Fruit fly (Drosophila melanogaster) whole organism, embryonic: ENCODE results near the gene CG44005.

Source experiments
- Adf1 ChIP-seq: fragments of 200-800 bp; sonication (Bioruptor generic); IDR thresholded peaks from 2 replicates; pipeline ENCODE4 v1.3.6; 2022; ENCODE audit warnings: missing biosample characterization, missing genetic modification characterization
- Bteb2 ChIP-seq: fragments of 200-800 bp; sonication (Bioruptor generic); optimal IDR thresholded peaks from 2 replicates; lab custom pipeline; 2016; ENCODE audit warnings: missing biosample characterization, missing genetic modification characterization
- CG11398 ChIP-seq: fragments of 200-800 bp; sonication (Bioruptor generic); optimal IDR thresholded peaks from 2 replicates; lab custom pipeline; 2016; ENCODE audit warnings: missing biosample characterization, missing genetic modification characterization
- CG11695 ChIP-seq: fragments of 200-800 bp; sonication (Bioruptor generic); IDR thresholded peaks from 3 replicates; pipeline ENCODE4 v1.3.6; 2022; ENCODE audit warnings: missing biosample characterization, missing genetic modification characterization
- CG13123 ChIP-seq: fragments of 200-800 bp; sonication (Bioruptor generic); optimal IDR thresholded peaks from 2 replicates; lab custom pipeline; 2016; ENCODE audit warnings: missing biosample characterization, missing genetic modification characterization
- CG13287 ChIP-seq: fragments of 200-800 bp; sonication (Bioruptor generic); IDR thresholded peaks from 2 replicates; pipeline ENCODE4 v1.3.6; 2022; ENCODE audit warnings: missing biosample characterization, missing genetic modification characterization; ENCODE audit not compliant: partially characterized antibody
- CG15601 ChIP-seq: fragments of 200-800 bp; sonication (Bioruptor generic); optimal IDR thresholded peaks from 3 replicates; lab custom pipeline; 2019; ENCODE audit warnings: missing biosample characterization, mild to moderate bottlenecking, missing genetic modification characterization, moderate library complexity
- CG1602 ChIP-seq: fragments of 200-800 bp; sonication (Bioruptor generic); optimal IDR thresholded peaks from 3 replicates; lab custom pipeline; 2016; ENCODE audit warnings: missing biosample characterization, missing genetic modification characterization
- CG16813 ChIP-seq: fragments of 200-800 bp; sonication (Bioruptor generic); IDR thresholded peaks from 3 replicates; pipeline ENCODE4 v1.3.6; 2022; ENCODE audit warnings: missing biosample characterization, missing genetic modification characterization; ENCODE audit not compliant: partially characterized antibody
- CG17361 ChIP-seq: fragments of 200-800 bp; sonication (Bioruptor generic); IDR thresholded peaks from 3 replicates; pipeline ENCODE4 v1.3.6; 2022; ENCODE audit warnings: missing biosample characterization, missing genetic modification characterization
- CG17385 ChIP-seq: fragments of 200-800 bp; sonication (Bioruptor generic); optimal IDR thresholded peaks from 3 replicates; lab custom pipeline; 2018; ENCODE audit warnings: missing biosample characterization, mild to moderate bottlenecking, missing genetic modification characterization
- CG9797 ChIP-seq: fragments of 200-800 bp; sonication (Bioruptor generic); optimal IDR thresholded peaks from 3 replicates; lab custom pipeline; 2018; ENCODE audit warnings: missing biosample characterization, mild to moderate bottlenecking, missing genetic modification characterization
- D19A ChIP-seq: fragments of 200-800 bp; optimal IDR thresholded peaks from 3 replicates; lab custom pipeline; 2019; ENCODE audit warnings: missing biosample characterization, mild to moderate bottlenecking, missing genetic modification characterization, moderate library complexity
- Dll ChIP-seq: fragments of 200-800 bp; sonication (Bioruptor generic); IDR thresholded peaks from 4 replicates; pipeline ENCODE4 v1.3.6; 2022; ENCODE audit warnings: missing biosample characterization, missing genetic modification characterization; ENCODE audit not compliant: partially characterized antibody
- Doc3 ChIP-seq: fragments of 200-800 bp; sonication (Bioruptor generic); IDR thresholded peaks from 3 replicates; pipeline ENCODE4 v1.3.6; 2022; ENCODE audit warnings: missing biosample characterization, missing genetic modification characterization; ENCODE audit not compliant: partially characterized antibody
- Elba2 ChIP-seq: fragments of 200-800 bp; sonication (Bioruptor generic); optimal IDR thresholded peaks from 3 replicates; lab custom pipeline; 2016; ENCODE audit warnings: missing biosample characterization, missing genetic modification characterization
- HLH4C ChIP-seq: fragments of 200-800 bp; sonication (Bioruptor generic); IDR thresholded peaks from 3 replicates; pipeline ENCODE4 v1.3.6; 2022; ENCODE audit warnings: missing biosample characterization, missing genetic modification characterization; ENCODE audit not compliant: partially characterized antibody
- Lhr ChIP-seq: fragments of 200-800 bp; sonication (Bioruptor generic); optimal IDR thresholded peaks from 3 replicates; lab custom pipeline; 2017; ENCODE audit warnings: mild to moderate bottlenecking, missing biosample characterization, missing genetic modification reagents, missing genetic modification characterization
- MBD-R2 ChIP-seq: fragments of 200-800 bp; sonication (Bioruptor generic); IDR thresholded peaks from 2 replicates; pipeline ENCODE4 v1.3.6; 2022; ENCODE audit warnings: missing biosample characterization, missing genetic modification characterization
- Mad ChIP-seq: fragments of 200-800 bp; sonication (Bioruptor generic); optimal IDR thresholded peaks from 2 replicates; lab custom pipeline; 2016; ENCODE audit warnings: missing biosample characterization, missing genetic modification characterization
- Med ChIP-seq: fragments of 200-800 bp; sonication (Bioruptor generic); peaks from one replicate; lab custom pipeline; 2016; ENCODE audit warnings: missing biosample characterization, missing genetic modification characterization, mild to moderate bottlenecking, inconsistent platforms, moderate library complexity
- NC2β ChIP-seq: fragments of 200-800 bp; sonication (Bioruptor generic); optimal IDR thresholded peaks from 2 replicates; lab custom pipeline; 2016; ENCODE audit warnings: missing biosample characterization, missing genetic modification characterization
- Trl ChIP-seq, 3 experiments: fragments of >200 bp in 2 of 3; fragments of 200-800 bp in 1 of 3; sonication (Bioruptor generic) in 1 of 3; optimal IDR thresholded peaks; 2 replicates in 1 of 3; 3 replicates in 2 of 3; lab custom pipeline; 2016 to 2017; ENCODE audit warnings: missing biosample characterization in 1 of 3, missing genetic modification characterization in 1 of 3
- Xrp1 ChIP-seq: fragments of 200-800 bp; sonication (Bioruptor generic); IDR thresholded peaks from 2 replicates; pipeline ENCODE4 v1.3.6; 2022; ENCODE audit warnings: missing biosample characterization, missing genetic modification characterization
- YL-1 ChIP-seq: fragments of 200-800 bp; sonication (Bioruptor generic); optimal IDR thresholded peaks from 3 replicates; lab custom pipeline; 2017; ENCODE audit warnings: missing biosample characterization, mild to moderate bottlenecking, missing genetic modification characterization
- cg ChIP-seq: fragments of 200-800 bp; sonication (Bioruptor generic); optimal IDR thresholded peaks from 3 replicates; lab custom pipeline; 2019; ENCODE audit warnings: missing biosample characterization, mild to moderate bottlenecking, missing genetic modification characterization, moderate library complexity
- chinmo ChIP-seq: fragments of 200-800 bp; sonication (Bioruptor generic); IDR thresholded peaks from 4 replicates; pipeline ENCODE4 v1.3.6; 2022; ENCODE audit warnings: missing biosample characterization, missing genetic modification characterization; ENCODE audit not compliant: partially characterized antibody
- h ChIP-seq: fragments of >200 bp; optimal IDR thresholded peaks from 2 replicates; lab custom pipeline; 2017
- insv ChIP-seq, 2 experiments: fragments of 200-800 bp; sonication (Bioruptor generic); optimal IDR thresholded peaks; 3 replicates each; lab custom pipeline; 2016 to 2018; ENCODE audit warnings: missing biosample characterization in 2 of 2, missing genetic modification characterization in 2 of 2
- jing ChIP-seq: fragments of 200-800 bp; sonication (Bioruptor generic); optimal IDR thresholded peaks from 2 replicates; lab custom pipeline; 2018; ENCODE audit warnings: missing biosample characterization, mild to moderate bottlenecking, missing genetic modification characterization
- lmd ChIP-seq: fragments of 200-800 bp; sonication (Bioruptor generic); IDR thresholded peaks from 2 replicates; pipeline ENCODE4 v1.3.6; 2022; ENCODE audit warnings: missing biosample characterization, missing genetic modification characterization
- pb ChIP-seq: fragments of 200-800 bp; sonication (Bioruptor generic); optimal IDR thresholded peaks from 3 replicates; lab custom pipeline; 2016; ENCODE audit warnings: missing biosample characterization, missing genetic modification characterization
- rib ChIP-seq: fragments of 200-800 bp; sonication (Bioruptor generic); IDR thresholded peaks from 2 replicates; pipeline ENCODE4 v1.3.6; 2022; ENCODE audit warnings: missing biosample characterization, missing genetic modification characterization
- sd ChIP-seq: fragments of 200-800 bp; sonication (Bioruptor generic); optimal IDR thresholded peaks from 3 replicates; lab custom pipeline; 2018; ENCODE audit warnings: missing biosample characterization, mild to moderate bottlenecking, missing genetic modification characterization, moderate library complexity
- sqz ChIP-seq: fragments of 200-800 bp; sonication (Bioruptor generic); optimal IDR thresholded peaks from 3 replicates; lab custom pipeline; 2018; ENCODE audit warnings: missing biosample characterization, mild to moderate bottlenecking, missing genetic modification characterization
- ssp ChIP-seq: fragments of 200-800 bp; sonication (Bioruptor generic); IDR thresholded peaks from 2 replicates; pipeline ENCODE4 v1.3.6; 2022; ENCODE audit warnings: missing biosample characterization, missing genetic modification characterization
- tna ChIP-seq: fragments of 200-800 bp; sonication (Bioruptor generic); IDR thresholded peaks from 2 replicates; pipeline ENCODE4 v1.3.6; 2022; ENCODE audit warnings: missing biosample characterization, missing genetic modification characterization; ENCODE audit not compliant: partially characterized antibody
- vvl ChIP-seq: fragments of 200-800 bp; sonication (Bioruptor generic); IDR thresholded peaks from 2 replicates; pipeline ENCODE4 v1.3.6; 2022; ENCODE audit warnings: missing biosample characterization, missing genetic modification characterization

CG44005 gene

DNA sequence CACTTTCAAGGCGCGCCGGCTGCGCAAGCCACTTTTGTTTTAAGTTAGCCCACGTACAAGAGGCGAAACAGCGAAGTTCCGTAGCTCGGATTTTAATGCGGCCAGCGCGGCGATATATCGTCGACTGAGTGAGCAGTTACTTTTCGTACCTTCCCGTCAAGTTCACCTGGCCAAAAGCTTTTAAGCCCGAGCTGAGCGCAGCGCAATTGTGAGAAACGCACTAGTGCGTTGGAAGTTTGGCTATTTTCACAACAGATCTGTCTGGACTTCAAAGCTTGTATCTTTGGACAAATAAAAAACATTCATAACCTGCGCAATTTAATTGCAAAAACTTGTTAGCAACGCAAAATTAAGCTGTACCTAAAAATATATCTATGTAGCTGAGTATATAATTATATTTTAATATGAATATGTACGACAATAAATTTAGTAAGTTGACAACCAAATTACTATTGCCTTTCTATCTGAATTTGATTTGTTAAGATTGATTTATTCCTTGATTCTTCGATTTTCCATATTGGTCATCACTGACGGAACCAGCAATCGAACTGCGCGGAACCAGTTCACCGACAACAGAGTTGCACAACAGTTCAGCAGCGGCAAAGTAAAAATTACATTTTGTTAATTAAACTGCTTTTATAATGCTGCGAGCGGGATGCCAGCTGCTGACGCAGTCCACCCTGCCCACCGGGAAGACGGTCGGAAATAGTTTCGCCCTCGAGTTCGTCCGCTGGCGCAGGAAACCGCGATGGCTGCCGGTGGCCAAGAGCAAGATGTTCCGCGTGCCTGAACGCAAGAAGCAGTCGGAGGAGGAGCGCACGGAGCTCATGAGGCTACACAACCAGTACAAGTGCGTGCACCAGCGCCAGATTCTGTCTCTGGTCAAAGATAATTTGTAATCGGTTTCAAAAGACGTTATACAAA is 34.4 kb upstream of the CG44005 start, which contains the start of the genes CG13698 and mRpS26 (continued):
- TF ChIP-seq CG15601 (peak; percentile 74), CG17361 (GFP tag; lab: Robert Waterston, UW) (peak; percentile 84), D19A (tag; lab: Kevin White, UChicago) (peak; percentile 55), CG1602 (GFP tag; lab: Kevin White, UChicago) (peak; percentile 62), HLH4C (GFP tag; lab: Robert Waterston, UW) (peak; percentile 54), ssp (GFP tag; lab: Robert Waterston, UW) (peak; percentile 51), jing (peak; percentile 21), vvl (GFP tag; lab: Robert Waterston, UW) (peak; percentile 18; the same call in 1 of the 2 replicates), Trl (optimal IDR thresholded peaks at IDR 0.05; lab: Kevin White, UChicago) (no peak), Trl (GFP tag; optimal IDR thresholded peaks at IDR 0.05; lab: Kevin White, UChicago) (peak; percentile 40), h (lab: Kevin White, UChicago) (no peak), Mad (peak; percentile 52), sqz (no peak), NC2β (no peak), CG9797 (no peak), Med (GFP tag; lab: Kevin White, UChicago) (peak; percentile 70), Xrp1 (peak; percentile 60)

DNA sequence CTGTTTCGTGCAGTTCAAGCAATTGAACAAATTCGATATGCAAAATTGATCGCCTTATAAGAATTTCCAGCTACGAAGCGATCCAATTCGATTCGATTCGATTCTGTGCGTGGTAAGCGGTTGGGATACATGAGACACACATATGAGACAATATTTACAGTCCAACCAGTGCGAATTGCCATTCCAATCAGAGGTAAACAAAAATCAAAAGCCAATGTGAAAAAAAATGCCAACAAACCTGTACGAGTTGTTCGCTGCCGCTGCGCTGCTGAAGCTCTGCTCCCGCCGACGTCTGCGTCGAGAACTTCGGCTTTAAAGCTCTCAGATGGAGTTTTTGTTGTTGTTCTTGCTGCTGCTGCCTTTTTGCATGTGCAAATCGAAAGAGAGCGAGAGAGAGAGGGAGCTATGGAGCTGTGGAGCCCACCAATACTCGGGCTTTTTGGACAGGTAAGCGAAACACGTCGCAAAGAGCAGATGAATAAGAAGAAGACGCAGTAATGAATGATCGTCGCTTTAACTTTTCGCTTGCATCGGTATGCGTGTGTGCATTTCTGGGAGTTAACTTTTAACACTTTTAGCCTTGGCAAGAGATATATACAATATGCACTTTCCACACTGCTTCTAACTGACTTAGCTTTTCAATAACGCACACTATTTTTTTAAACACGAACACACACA is 33.6 kb upstream of the CG44005 start:
- TF ChIP-seq insv (GFP tag; optimal IDR thresholded peaks at IDR 0.05; lab: Kevin White, UChicago) (peak in 1 of 2 experiments; percentile 86), CG16813 (GFP tag; lab: Robert Waterston, UW) (no peak), pb (GFP tag; lab: Kevin White, UChicago) (no peak), lmd (GFP tag; lab: Robert Waterston, UW) (no peak), cg (GFP tag; lab: Kevin White, UChicago) (peak; percentile 65), Elba2 (peak; percentile 18), Adf1 (GFP tag; lab: Robert Waterston, UW) (peak; percentile 91), CG13287 (0 out of 2 replicates have a peak, but pooled peaks have one; percentile 32), tna (0 out of 2 replicates have a peak, but pooled peaks have one; percentile 40), rib (GFP tag; lab: Robert Waterston, UW) (0 out of 2 replicates have a peak, but pooled peaks have one; percentile 35), chinmo (GFP tag; lab: Robert Waterston, UW) (peak; percentile 91; the same call in 2 of the 4 replicates), YL-1 (no peak), Doc3 (GFP tag; lab: Robert Waterston, UW) (0 out of 3 replicates have a peak, but pooled peaks have one; percentile 35), Bteb2 (GFP tag; lab: Kevin White, UChicago) (no peak), CG17385 (peak; percentile 50), CG11695 (0 out of 3 replicates have a peak, but pooled peaks have one; percentile 6), Trl (optimal IDR thresholded peaks at IDR 0.05; lab: Kevin White, UChicago) (peak in 1 of 2 experiments; percentile 73), Trl (GFP tag; optimal IDR thresholded peaks at IDR 0.05; lab: Kevin White, UChicago) (no peak), Dll (GFP tag; lab: Robert Waterston, UW) (no peak), MBD-R2 (GFP tag; lab: Robert Waterston, UW) (no peak), CG11398 (GFP tag; lab: Kevin White, UChicago) (no peak), Lhr (GFP tag; lab: Kevin White, UChicago) (no peak), sd (tag; lab: Kevin White, UChicago) (peak; percentile 8), CG13123 (GFP tag; lab: Kevin White, UChicago) (no peak)
